Worm (Caenorhabditis elegans): ENCODE measurements around the gene R144.10.

- no peak for TF ChIP-seq elt-4 (tag; optimal IDR thresholded peaks at IDR 0.05)
- no peak for TF ChIP-seq ahr-1 (tag; optimal IDR thresholded peaks at IDR 0.05)
- TF ChIP-seq C38D4.7 (GFP tag; optimal IDR thresholded peaks at IDR 0.05), result no peak
- TF ChIP-seq F13H6.1 (tag; optimal IDR thresholded peaks at IDR 0.05), result no peak
- no peak for TF ChIP-seq hlh-6 (tag; optimal IDR thresholded peaks at IDR 0.05)
- TF ChIP-seq nhr-11 (tag; optimal IDR thresholded peaks at IDR 0.05), result no peak
- no peak for TF ChIP-seq fkh-10 (GFP tag; optimal IDR thresholded peaks at IDR 0.05)
- TF ChIP-seq rnt-1 (tag; optimal IDR thresholded peaks at IDR 0.05), result no peak
- no peak for TF ChIP-seq unc-55 (GFP tag; optimal IDR thresholded peaks at IDR 0.05)
- TF ChIP-seq elt-2 (tag; optimal IDR thresholded peaks at IDR 0.05), result no peak
- TF ChIP-seq hlh-30 (tag; optimal IDR thresholded peaks at IDR 0.05; ENCODE audit: insufficient read depth), result no peak
These were observed 34.0 kb downstream of the R144.10 start for ce11 chrIII:4968146-4968545.

All from whole organism, late embryonic.